Worm (Caenorhabditis elegans): ENCODE measurements around the gene Y37E11AL.1.

The Y37E11AL.1 gene

ce11 chrIV:3688050-3688449 is 21.2 kb upstream of the Y37E11AL.1 start:
- TF ChIP-seq lin-39 (tag; optimal IDR thresholded peaks at IDR 0.05), result no peak
- TF ChIP-seq ztf-4 (tag; optimal IDR thresholded peaks at IDR 0.05), result no peak
- no peak for TF ChIP-seq ceh-9 (tag; optimal IDR thresholded peaks at IDR 0.05)
- no peak for TF ChIP-seq sea-2 (GFP tag; optimal IDR thresholded peaks at IDR 0.05)
- TF ChIP-seq eor-1 (tag; optimal IDR thresholded peaks at IDR 0.05), result no peak
- TF ChIP-seq unc-39 (tag; optimal IDR thresholded peaks at IDR 0.05), result no peak
- TF ChIP-seq lin-15B (tag; optimal IDR thresholded peaks at IDR 0.05), result no peak
- no peak for TF ChIP-seq ceh-16 (tag; optimal IDR thresholded peaks at IDR 0.05)
- no peak for TF ChIP-seq unc-62 (GFP tag; optimal IDR thresholded peaks at IDR 0.05)

ce11 chrIV:3694638-3695037 is 14.7 kb upstream of the Y37E11AL.1 start, which contains the start of the genes taf-6.2 and Y37E11AL.3:
Gene taf-6.2 (minus strand): TSS chrIV:3694733.
Gene Y37E11AL.3 (plus strand): TSS chrIV:3694935.
- no peak for TF ChIP-seq unc-39 (tag; optimal IDR thresholded peaks at IDR 0.05)
- no peak for TF ChIP-seq ztf-4 (tag; optimal IDR thresholded peaks at IDR 0.05)
- no peak for TF ChIP-seq R02D3.7 (tag; optimal IDR thresholded peaks at IDR 0.05)
- TF ChIP-seq nhr-12 (tag; optimal IDR thresholded peaks at IDR 0.05), result no peak
- no peak for TF ChIP-seq nhr-77 (tag; optimal IDR thresholded peaks at IDR 0.05)
- no peak for TF ChIP-seq egl-27 (tag; optimal IDR thresholded peaks at IDR 0.05)
- TF ChIP-seq nfya-1 (tag; optimal IDR thresholded peaks at IDR 0.05; ENCODE audit: insufficient read depth), result peak; percentile 71
- TF ChIP-seq ztf-11 (tag; optimal IDR thresholded peaks at IDR 0.05), result no peak
- no peak for TF ChIP-seq mdl-1 (tag; optimal IDR thresholded peaks at IDR 0.05)
- TF ChIP-seq unc-62 (GFP tag; optimal IDR thresholded peaks at IDR 0.05), result no peak
- peak; percentile 11 for TF ChIP-seq ceh-28 (tag; optimal IDR thresholded peaks at IDR 0.05)
- TF ChIP-seq sea-2 (GFP tag; optimal IDR thresholded peaks at IDR 0.05), result no peak
- TF ChIP-seq lin-15B (tag; optimal IDR thresholded peaks at IDR 0.05), result peak; percentile 79
- no peak for TF ChIP-seq nhr-28 (tag; optimal IDR thresholded peaks at IDR 0.05)
- TF ChIP-seq lin-39 (tag; optimal IDR thresholded peaks at IDR 0.05), result peak; percentile 37
- TF ChIP-seq tbx-2 (tag; optimal IDR thresholded peaks at IDR 0.05), result no peak
- TF ChIP-seq zag-1 (tag; optimal IDR thresholded peaks at IDR 0.05), result no peak
- no peak for TF ChIP-seq ceh-82 (tag; optimal IDR thresholded peaks at IDR 0.05)
- no peak for TF ChIP-seq fos-1 (tag; optimal IDR thresholded peaks at IDR 0.05)
- TF ChIP-seq ceh-9 (tag; optimal IDR thresholded peaks at IDR 0.05), result no peak
- TF ChIP-seq fkh-10 (GFP tag; optimal IDR thresholded peaks at IDR 0.05), result no peak
- no peak for TF ChIP-seq nhr-11 (tag; optimal IDR thresholded peaks at IDR 0.05)
- TF ChIP-seq nhr-23 (tag; optimal IDR thresholded peaks at IDR 0.05), result peak; percentile 25
- TF ChIP-seq nhr-67 (tag; optimal IDR thresholded peaks at IDR 0.05), result no peak
- TF ChIP-seq ama-1 (optimal IDR thresholded peaks at IDR 0.05), result no peak
- TF ChIP-seq ZK546.5 (tag; optimal IDR thresholded peaks at IDR 0.05), result no peak
- TF ChIP-seq nhr-237 (tag; optimal IDR thresholded peaks at IDR 0.05), result no peak
- TF ChIP-seq ceh-16 (tag; optimal IDR thresholded peaks at IDR 0.05), result no peak
- TF ChIP-seq nhr-43 (tag; optimal IDR thresholded peaks at IDR 0.05; ENCODE audit: poor library complexity, severe bottlenecking), result no peak
- no peak for TF ChIP-seq pha-4 (tag; optimal IDR thresholded peaks at IDR 0.05)
- TF ChIP-seq snpc-4 (tag; optimal IDR thresholded peaks at IDR 0.05), result no peak
- no peak for TF ChIP-seq elt-1 (tag; optimal IDR thresholded peaks at IDR 0.05)
- no peak for TF ChIP-seq elt-3 (tag; optimal IDR thresholded peaks at IDR 0.05)
- TF ChIP-seq nhr-25 (tag; optimal IDR thresholded peaks at IDR 0.05), result no peak
- TF ChIP-seq pqm-1 (tag; optimal IDR thresholded peaks at IDR 0.05), result no peak
- peak; percentile 57 for TF ChIP-seq egl-5 (tag; optimal IDR thresholded peaks at IDR 0.05)
- TF ChIP-seq mml-1 (tag; optimal IDR thresholded peaks at IDR 0.05), result no peak
- no peak for TF ChIP-seq jun-1 (tag; optimal IDR thresholded peaks at IDR 0.05)
- no peak for TF ChIP-seq eor-1 (tag; optimal IDR thresholded peaks at IDR 0.05)
- TF ChIP-seq fkh-2 (tag; optimal IDR thresholded peaks at IDR 0.05), result no peak
- TF ChIP-seq skn-1 (tag; optimal IDR thresholded peaks at IDR 0.05), result peak; percentile 10
- TF ChIP-seq nhr-76 (tag; optimal IDR thresholded peaks at IDR 0.05), result no peak
- no peak for TF ChIP-seq lsy-12 (tag; optimal IDR thresholded peaks at IDR 0.05)
- TF ChIP-seq aly-2 (tag; optimal IDR thresholded peaks at IDR 0.05), result no peak
- no peak for TF ChIP-seq elt-2 (tag; optimal IDR thresholded peaks at IDR 0.05)
- peak; percentile 77 for TF ChIP-seq hmg-11 (tag; optimal IDR thresholded peaks at IDR 0.05)
- TF ChIP-seq daf-12 (tag; optimal IDR thresholded peaks at IDR 0.05), result no peak

Data from whole organism, L3 larva.